Worm (Caenorhabditis elegans): Measurements from ENCODE around the gene F36F12.7.

Gene F36F12.7

ce11 chrV:2055765-2056504 lies 43.2 kb upstream of the F36F12.7 start:
- TF ChIP-seq egrh-3 (GFP tag; IDR thresholded peaks at IDR 0.05) (no peak), F22D6.2 (tag; optimal IDR thresholded peaks at IDR 0.05) (no peak), tlf-1 (GFP tag; optimal IDR thresholded peaks at IDR 0.05) (no peak), rpc-1 (optimal IDR thresholded peaks at IDR 0.05) (no peak), rpc-1 (tag; optimal IDR thresholded peaks at IDR 0.05) (no peak), nhr-90 (tag; optimal IDR thresholded peaks at IDR 0.05) (no peak), nhr-80 (tag; optimal IDR thresholded peaks at IDR 0.05) (peak; percentile 60), cebp-1 (GFP tag; IDR thresholded peaks at IDR 0.05) (no peak; the same call in 1 of the 2 replicates), cebp-1 (tag; optimal IDR thresholded peaks at IDR 0.05) (peak; percentile 61), mxl-1 (tag; optimal IDR thresholded peaks at IDR 0.05) (no peak)

ce11 chrV:2057324-2057723 lies 41.8 kb upstream of the F36F12.7 start, which contains the start of gene comt-3:
Gene comt-3, plus strand, starts transcription at chrV:2057537.
- peak; percentile 79; the same call in 1 of the 2 replicates for TF ChIP-seq cebp-1 (GFP tag; IDR thresholded peaks at IDR 0.05)
- peak; percentile 89 for TF ChIP-seq cebp-1 (tag; optimal IDR thresholded peaks at IDR 0.05)
- TF ChIP-seq let-607 (tag; optimal IDR thresholded peaks at IDR 0.05): no peak

- TF ChIP-seq nhr-80 (tag; optimal IDR thresholded peaks at IDR 0.05) (peak; percentile 19), cebp-1 (GFP tag; IDR thresholded peaks at IDR 0.05) (no peak), cebp-1 (tag; optimal IDR thresholded peaks at IDR 0.05) (peak; percentile 15), hmg-1.2 (GFP tag; IDR thresholded peaks at IDR 0.05) (peak; percentile 45; the same call in 1 of the 2 replicates), hlh-26 (GFP tag; conservative IDR thresholded peaks at IDR 0.05) (no peak)
Observed at ce11 chrV:2066780-2067179, 32.4 kb upstream of the F36F12.7 start, which contains the start of gene nhr-86. Gene nhr-86, minus strand, starts transcription at chrV:2066850.

ce11 chrV:2067419-2067818 lies 31.7 kb upstream of the F36F12.7 start:
- TF ChIP-seq ZK185.1 (tag; optimal IDR thresholded peaks at IDR 0.05; ENCODE audit: poor library complexity, severe bottlenecking): no peak
- peak; percentile 67 for TF ChIP-seq dpl-1 (GFP tag; optimal IDR thresholded peaks at IDR 0.05)
- peak; percentile 90 for TF ChIP-seq ceh-91 (GFP tag; IDR thresholded peaks at IDR 0.05)
- no peak for TF ChIP-seq F52B5.7 (tag; optimal IDR thresholded peaks at IDR 0.05)
- TF ChIP-seq T07F8.4 (tag; optimal IDR thresholded peaks at IDR 0.05): no peak
- TF ChIP-seq snpc-4 (GFP tag; optimal IDR thresholded peaks at IDR 0.05): peak; percentile 4
- TF ChIP-seq snpc-4 (tag; optimal IDR thresholded peaks at IDR 0.05): no peak
- TF ChIP-seq unc-130 (GFP tag; optimal IDR thresholded peaks at IDR 0.05): no peak
- no peak for TF ChIP-seq nhr-80 (tag; optimal IDR thresholded peaks at IDR 0.05)
- TF ChIP-seq K12H6.12 (tag; optimal IDR thresholded peaks at IDR 0.05): no peak
- no peak for TF ChIP-seq attf-5 (GFP tag; optimal IDR thresholded peaks at IDR 0.05)
- no peak for TF ChIP-seq let-526 (GFP tag; IDR thresholded peaks at IDR 0.05)
- TF ChIP-seq cebp-2 (GFP tag; IDR thresholded peaks at IDR 0.05): no peak
- no peak for TF ChIP-seq gei-17 (GFP tag; optimal IDR thresholded peaks at IDR 0.05)
- TF ChIP-seq aptf-2 (GFP tag; conservative IDR thresholded peaks at IDR 0.05): no peak
- TF ChIP-seq F57A8.1 (GFP tag; optimal IDR thresholded peaks at IDR 0.05): no peak
- TF ChIP-seq ceh-40 (GFP tag; IDR thresholded peaks at IDR 0.05): no peak
- no peak for TF ChIP-seq rpc-1 (optimal IDR thresholded peaks at IDR 0.05)
- TF ChIP-seq rpc-1 (tag; optimal IDR thresholded peaks at IDR 0.05): no peak
- no peak for TF ChIP-seq akir-1 (GFP tag; optimal IDR thresholded peaks at IDR 0.05)
- peak; percentile 33; the same call in 1 of the 2 replicates for TF ChIP-seq hmg-1.2 (GFP tag; IDR thresholded peaks at IDR 0.05)
- TF ChIP-seq F49E8.2 (tag; optimal IDR thresholded peaks at IDR 0.05; ENCODE audit: insufficient read depth): peak; percentile 51
- no peak for TF ChIP-seq sptf-2 (GFP tag; optimal IDR thresholded peaks at IDR 0.05)
- peak; percentile 65 for TF ChIP-seq pbrm-1 (GFP tag; IDR thresholded peaks at IDR 0.05)
- TF ChIP-seq pha-4 (tag; optimal IDR thresholded peaks at IDR 0.05): no peak
- no peak for TF ChIP-seq ceh-27 (GFP tag; optimal IDR thresholded peaks at IDR 0.05)
- TF ChIP-seq mes-4 (tag; optimal IDR thresholded peaks at IDR 0.05): no peak
- TF ChIP-seq T26A5.8 (tag; optimal IDR thresholded peaks at IDR 0.05): no peak
- TF ChIP-seq somi-1 (GFP tag; optimal IDR thresholded peaks at IDR 0.05): no peak
- no peak for TF ChIP-seq mcd-1 (GFP tag; IDR thresholded peaks at IDR 0.05)
- TF ChIP-seq ama-1 (optimal IDR thresholded peaks at IDR 0.05): no peak
- TF ChIP-seq ama-1 (GFP tag; optimal IDR thresholded peaks at IDR 0.05): no peak
- peak; percentile 88 for TF ChIP-seq D2030.7 (GFP tag; IDR thresholded peaks at IDR 0.05)
- TF ChIP-seq ccch-3 (GFP tag; optimal IDR thresholded peaks at IDR 0.05): no peak

All from whole organism, young adult.